Fruit fly (Drosophila melanogaster) whole organism, pupa: Measurements from ENCODE around the gene CG4597.
A peak's percentile ranks its signal among the peaks of the same experiment; 100 is the strongest.

Experiments
- CG12605 ChIP-seq: fragments of 200-800 bp; sonication (Bioruptor generic); IDR thresholded peaks from 2 replicates; pipeline ENCODE4 v1.3.6; 2022; ENCODE audit warnings: missing biosample characterization, missing genetic modification characterization
- CG15710 ChIP-seq: fragments of 200-800 bp; sonication (Bioruptor generic); optimal IDR thresholded peaks from 2 replicates; lab custom pipeline; 2018; ENCODE audit warnings: missing biosample characterization, mild to moderate bottlenecking, missing genetic modification characterization, moderate library complexity
- CG4496 ChIP-seq: fragments of 200-800 bp; sonication (Bioruptor generic); IDR thresholded peaks from 3 replicates; pipeline ENCODE4 v1.3.6; 2022; ENCODE audit warnings: missing biosample characterization, missing genetic modification characterization
- D1 ChIP-seq: fragments of 200-800 bp; sonication (Bioruptor generic); optimal IDR thresholded peaks from 2 replicates; lab custom pipeline; 2018; ENCODE audit warnings: missing biosample characterization, mild to moderate bottlenecking, missing genetic modification characterization, moderate library complexity
- Pif1B ChIP-seq: fragments of 200-800 bp; sonication (Bioruptor generic); optimal IDR thresholded peaks from 3 replicates; lab custom pipeline; 2016; ENCODE audit warnings: missing biosample characterization, missing genetic modification characterization
- fd96Ca ChIP-seq: fragments of 200-800 bp; sonication (Bioruptor generic); IDR thresholded peaks from 3 replicates; pipeline ENCODE4 v1.3.6; 2022; ENCODE audit warnings: missing biosample characterization, missing genetic modification characterization
- gl ChIP-seq: fragments of 200-800 bp; sonication (Bioruptor generic); optimal IDR thresholded peaks from 2 replicates; lab custom pipeline; 2018; ENCODE audit warnings: missing biosample characterization, mild to moderate bottlenecking, missing genetic modification characterization

DNA sequence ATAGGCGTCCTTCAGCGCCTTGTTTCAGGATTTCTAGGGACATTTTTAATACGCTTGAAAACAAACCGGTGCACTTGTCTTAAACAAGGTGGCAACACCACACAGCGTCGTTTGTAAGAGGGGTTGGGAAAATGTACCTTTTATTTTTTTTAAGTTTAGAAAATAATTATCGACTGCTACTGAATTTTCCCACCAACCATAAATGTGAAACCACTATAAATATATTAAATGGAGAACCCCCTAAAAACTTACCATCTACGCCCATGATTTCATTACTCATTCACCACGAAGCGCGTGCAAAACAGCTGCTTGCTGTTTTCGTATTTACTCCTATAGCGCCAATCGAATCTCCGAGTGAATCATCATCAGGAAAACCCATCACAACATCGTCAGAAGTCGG lies 10.0 kb downstream of the CG4597 start, which contains the start of the genes Tcs5 and CHMP2B:
- peak; percentile 100 for TF ChIP-seq fd96Ca (GFP tag; lab: Robert Waterston, UW)
- TF ChIP-seq CG4496, result peak; percentile 100
- TF ChIP-seq CG12605, result peak; percentile 100
- peak; percentile 100 for TF ChIP-seq CG15710
- TF ChIP-seq D1, result no peak
- TF ChIP-seq gl (tag; lab: Kevin White, UChicago), result peak; percentile 99
- peak; percentile 100 for TF ChIP-seq Pif1B (GFP tag; lab: Kevin White, UChicago)
